Worm (Caenorhabditis elegans) whole organism, young adult: ENCODE results near the gene unc-97.

Source experiments
- B0261.1 ChIP-seq: sonication (generic microtip); optimal IDR thresholded peaks from 2 replicates; lab custom pipeline; 2016; ENCODE audit warnings: mild to moderate bottlenecking, missing genetic modification characterization, moderate library complexity, missing compliant biosample characterization
- C06A6.2 ChIP-seq: fragments of 200-800 bp; sonication (Bioruptor generic); conservative IDR thresholded peaks from 2 replicates; pipeline ENCODE4 v1.3.6; 2022; ENCODE audit warnings: missing genetic modification characterization, missing compliant biosample characterization
- D2030.7 ChIP-seq: fragments of 200-800 bp; sonication (Bioruptor generic); IDR thresholded peaks from 2 replicates; pipeline ENCODE4 v1.3.6; 2022; ENCODE audit warnings: missing genetic modification reagents, missing genetic modification characterization, missing compliant biosample characterization
- F55B11.4 ChIP-seq: sonication (generic microtip); optimal IDR thresholded peaks from 2 replicates; lab custom pipeline; 2016; ENCODE audit warnings: missing compliant biosample characterization, missing genetic modification characterization, borderline replicate concordance; ENCODE audit not compliant: insufficient read depth
- F57A8.1 ChIP-seq: fragments of 200-800 bp; sonication (Bioruptor generic); optimal IDR thresholded peaks from 2 replicates; lab custom pipeline; 2018; ENCODE audit warnings: mild to moderate bottlenecking, missing genetic modification characterization, moderate library complexity, missing compliant biosample characterization
- F57C9.4 ChIP-seq: sonication (generic microtip); optimal IDR thresholded peaks from 2 replicates; lab custom pipeline; 2017; ENCODE audit warnings: mild to moderate bottlenecking, missing genetic modification characterization, missing compliant biosample characterization
- T26A5.8 ChIP-seq: sonication (generic microtip); optimal IDR thresholded peaks from 2 replicates; lab custom pipeline; 2016; ENCODE audit warnings: missing genetic modification characterization, missing compliant biosample characterization
- Y53G8AR.9 ChIP-seq: fragments of 200-800 bp; sonication (Bioruptor generic); conservative IDR thresholded peaks from 2 replicates; pipeline ENCODE4 v1.3.6; 2022; ENCODE audit warnings: missing genetic modification reagents, missing genetic modification characterization, missing compliant biosample characterization
- ama-1 ChIP-seq, 3 experiments: fragments of 150-350 bp in 1 of 3; sonication (generic microtip) in 2 of 3; optimal IDR thresholded peaks; 2 replicates each; lab custom pipeline; 2014 to 2018; ENCODE audit warnings: missing biosample characterization in 2 of 3, missing genetic modification characterization in 2 of 3, missing genetic modification reagents in 2 of 3
- aptf-3 ChIP-seq: fragments of 200-800 bp; sonication (Bioruptor generic); IDR thresholded peaks from 2 replicates; pipeline ENCODE4 v1.3.6; 2022; ENCODE audit warnings: missing genetic modification characterization, missing compliant biosample characterization
- attf-3 ChIP-seq: fragments of 200-800 bp; sonication (Bioruptor generic); conservative IDR thresholded peaks from 2 replicates; pipeline ENCODE4 v1.3.6; 2022; ENCODE audit warnings: missing genetic modification reagents, missing genetic modification characterization, missing compliant biosample characterization
- attf-5 ChIP-seq: fragments of 200-800 bp; sonication (Bioruptor generic); optimal IDR thresholded peaks from 2 replicates; lab custom pipeline; 2018; ENCODE audit warnings: mild to moderate bottlenecking, missing genetic modification characterization, missing compliant biosample characterization
- ceh-91 ChIP-seq: fragments of 200-800 bp; sonication (Bioruptor generic); IDR thresholded peaks from 2 replicates; pipeline ENCODE4 v1.3.6; 2022; ENCODE audit warnings: missing genetic modification reagents, missing genetic modification characterization, missing compliant biosample characterization
- chd-7 ChIP-seq: sonication (generic microtip); optimal IDR thresholded peaks from 2 replicates; lab custom pipeline; 2016; ENCODE audit warnings: mild to moderate bottlenecking, missing genetic modification characterization, moderate library complexity, missing compliant biosample characterization
- die-1 ChIP-seq: sonication (generic microtip); optimal IDR thresholded peaks from 2 replicates; lab custom pipeline; 2016; ENCODE audit warnings: missing genotype, mild to moderate bottlenecking, missing genetic modification characterization, missing compliant biosample characterization
- efl-1 ChIP-seq: fragments of 150-350 bp; optimal IDR thresholded peaks from 2 replicates; lab custom pipeline; 2014; ENCODE audit warnings: missing biosample characterization, missing genetic modification reagents, missing genetic modification characterization
- hlh-12 ChIP-seq: sonication (generic microtip); optimal IDR thresholded peaks from 2 replicates; lab custom pipeline; 2016; ENCODE audit warnings: missing genetic modification characterization, missing compliant biosample characterization
- hlh-26 ChIP-seq: fragments of 200-800 bp; sonication (Bioruptor generic); conservative IDR thresholded peaks from 2 replicates; pipeline ENCODE4 v1.3.6; 2022; ENCODE audit warnings: missing genetic modification reagents, missing genetic modification characterization, missing compliant biosample characterization
- hmg-1.2 ChIP-seq: fragments of 200-800 bp; sonication (Bioruptor generic); IDR thresholded peaks from 2 replicates; pipeline ENCODE4 v1.3.6; 2022; ENCODE audit warnings: missing genetic modification reagents, missing genetic modification characterization, missing compliant biosample characterization
- hmg-20 ChIP-seq: fragments of 200-800 bp; sonication (Bioruptor generic); IDR thresholded peaks from 2 replicates; pipeline ENCODE4 v1.3.6; 2022; ENCODE audit warnings: missing genetic modification reagents, missing genetic modification characterization, missing compliant biosample characterization
- hrde-1 ChIP-seq: sonication (generic microtip); optimal IDR thresholded peaks from 2 replicates; lab custom pipeline; 2016; ENCODE audit warnings: missing genetic modification characterization, mild to moderate bottlenecking, missing compliant biosample characterization, moderate library complexity, missing genotype, missing genetic modification reagents, borderline replicate concordance
- hsf-1 ChIP-seq: fragments of 200-800 bp; sonication (Bioruptor generic); IDR thresholded peaks from 2 replicates; pipeline ENCODE4 v1.3.6; 2022; ENCODE audit warnings: missing genetic modification reagents, missing genetic modification characterization, missing compliant biosample characterization
- let-607 ChIP-seq, 2 experiments: fragments of 200-800 bp in 1 of 2; sonication (Bioruptor generic) in 1 of 2; sonication (generic microtip) in 1 of 2; optimal IDR thresholded peaks; 2 replicates each; lab custom pipeline; 2016 to 2018; ENCODE audit warnings: mild to moderate bottlenecking in 2 of 2, missing compliant biosample characterization in 2 of 2, missing genetic modification characterization in 2 of 2, moderate library complexity in 2 of 2, missing genotype in 1 of 2
- mel-28 ChIP-seq: sonication (generic microtip); optimal IDR thresholded peaks from 2 replicates; lab custom pipeline; 2016; ENCODE audit warnings: borderline replicate concordance, mild to moderate bottlenecking, missing genetic modification characterization, missing compliant biosample characterization
- mxl-1 ChIP-seq: sonication (generic microtip); optimal IDR thresholded peaks from 2 replicates; lab custom pipeline; 2016; ENCODE audit warnings: missing genetic modification characterization, missing compliant biosample characterization
- nhr-179 ChIP-seq: sonication (generic microtip); optimal IDR thresholded peaks from 2 replicates; lab custom pipeline; 2016; ENCODE audit warnings: mild to moderate bottlenecking, missing genetic modification characterization, missing compliant biosample characterization
- nhr-27 ChIP-seq: fragments of 200-800 bp; sonication (Bioruptor generic); optimal IDR thresholded peaks from 2 replicates; lab custom pipeline; 2018; ENCODE audit warnings: mild to moderate bottlenecking, missing genetic modification characterization, moderate library complexity, missing compliant biosample characterization
- nhr-90 ChIP-seq: sonication (generic microtip); optimal IDR thresholded peaks from 2 replicates; lab custom pipeline; 2016; ENCODE audit warnings: missing genotype, mild to moderate bottlenecking, missing genetic modification characterization, missing compliant biosample characterization
- pbrm-1 ChIP-seq: fragments of 200-800 bp; sonication (Bioruptor generic); IDR thresholded peaks from 2 replicates; pipeline ENCODE4 v1.3.6; 2022; ENCODE audit warnings: missing genetic modification reagents, missing genetic modification characterization, missing compliant biosample characterization
- rec-8 ChIP-seq, 2 experiments: sonication (generic microtip); optimal IDR thresholded peaks; 2 replicates each; lab custom pipeline; 2016; ENCODE audit warnings: mild to moderate bottlenecking in 2 of 2, missing genetic modification characterization in 2 of 2, missing genetic modification reagents in 2 of 2, missing genotype in 2 of 2, missing biosample characterization in 1 of 2, missing compliant biosample characterization in 1 of 2, moderate library complexity in 1 of 2
- repo-1 ChIP-seq: sonication (generic microtip); optimal IDR thresholded peaks from 2 replicates; lab custom pipeline; 2017; ENCODE audit warnings: mild to moderate bottlenecking, missing genetic modification characterization, missing compliant biosample characterization
- sdz-38 ChIP-seq: sonication (generic microtip); optimal IDR thresholded peaks from 2 replicates; lab custom pipeline; 2016; ENCODE audit warnings: missing genotype, missing genetic modification characterization, missing compliant biosample characterization
- snpc-1.3 ChIP-seq: sonication (generic microtip); optimal IDR thresholded peaks from 2 replicates; lab custom pipeline; 2017; ENCODE audit warnings: missing genetic modification characterization, mild to moderate bottlenecking, missing compliant biosample characterization, antibody characterized with exemption, moderate library complexity, missing genotype, missing genetic modification reagents; ENCODE audit not compliant: insufficient read depth
- snpc-3.4 ChIP-seq: sonication (generic microtip); optimal IDR thresholded peaks from 2 replicates; lab custom pipeline; 2017; ENCODE audit warnings: missing genetic modification characterization, mild to moderate bottlenecking, missing compliant biosample characterization, antibody characterized with exemption, moderate library complexity, missing genotype, missing genetic modification reagents
- somi-1 ChIP-seq: fragments of 200-800 bp; sonication (Bioruptor generic); optimal IDR thresholded peaks from 2 replicates; lab custom pipeline; 2018; ENCODE audit warnings: mild to moderate bottlenecking, missing genetic modification characterization, missing compliant biosample characterization
- sptf-2 ChIP-seq: fragments of 200-800 bp; sonication (Bioruptor generic); optimal IDR thresholded peaks from 2 replicates; lab custom pipeline; 2018; ENCODE audit warnings: mild to moderate bottlenecking, missing genetic modification characterization, missing compliant biosample characterization
- tlf-1 ChIP-seq: fragments of 200-800 bp; sonication (Bioruptor generic); optimal IDR thresholded peaks from 2 replicates; lab custom pipeline; 2018; ENCODE audit warnings: mild to moderate bottlenecking, missing genetic modification characterization, missing compliant biosample characterization
- zim-3 ChIP-seq: sonication (generic microtip); optimal IDR thresholded peaks from 2 replicates; lab custom pipeline; 2017; ENCODE audit warnings: mild to moderate bottlenecking, missing genetic modification characterization, moderate library complexity, missing compliant biosample characterization
- ztf-25 ChIP-seq: fragments of 200-800 bp; sonication (Bioruptor generic); IDR thresholded peaks from 2 replicates; pipeline ENCODE4 v1.3.6; 2022; ENCODE audit warnings: missing genetic modification reagents, missing genetic modification characterization, missing compliant biosample characterization

Gene unc-97

DNA sequence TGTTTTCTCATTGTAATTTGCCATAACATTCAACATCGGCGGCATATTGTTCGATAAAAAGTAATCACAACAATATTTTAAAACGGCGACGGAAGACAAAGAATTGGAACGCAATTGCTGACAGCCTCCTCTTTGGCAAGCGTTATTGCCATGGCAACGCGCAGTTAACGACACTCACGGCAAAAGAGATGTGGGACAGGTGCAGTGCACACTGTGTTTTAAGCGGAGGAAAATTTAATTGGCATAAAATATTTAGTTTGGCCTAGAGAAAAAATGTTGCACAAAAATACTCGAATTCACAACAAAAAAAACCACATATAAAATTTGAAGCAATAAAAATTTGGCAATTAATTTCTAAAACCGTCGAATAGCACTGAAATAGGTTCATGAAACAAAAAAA lies 40.3 kb upstream of the unc-97 start, which contains the start of gene ifta-1:
ifta-1 (minus strand) TSS at position 101 of the 400 bp plus-strand sequence.
- TF ChIP-seq hmg-20 (GFP tag; lab: Robert Waterston, UW), result no peak
- TF ChIP-seq tlf-1 (GFP tag; lab: Kevin White, UChicago), result no peak
- TF ChIP-seq die-1 (tag; lab: Kevin White, UChicago), result no peak
- no peak for TF ChIP-seq aptf-3 (GFP tag; lab: Robert Waterston, UW)
- no peak for TF ChIP-seq zim-3 (tag; lab: Kevin White, UChicago)
- no peak for TF ChIP-seq B0261.1
- no peak for TF ChIP-seq efl-1 (GFP tag; lab: Kevin White, UChicago)

DNA sequence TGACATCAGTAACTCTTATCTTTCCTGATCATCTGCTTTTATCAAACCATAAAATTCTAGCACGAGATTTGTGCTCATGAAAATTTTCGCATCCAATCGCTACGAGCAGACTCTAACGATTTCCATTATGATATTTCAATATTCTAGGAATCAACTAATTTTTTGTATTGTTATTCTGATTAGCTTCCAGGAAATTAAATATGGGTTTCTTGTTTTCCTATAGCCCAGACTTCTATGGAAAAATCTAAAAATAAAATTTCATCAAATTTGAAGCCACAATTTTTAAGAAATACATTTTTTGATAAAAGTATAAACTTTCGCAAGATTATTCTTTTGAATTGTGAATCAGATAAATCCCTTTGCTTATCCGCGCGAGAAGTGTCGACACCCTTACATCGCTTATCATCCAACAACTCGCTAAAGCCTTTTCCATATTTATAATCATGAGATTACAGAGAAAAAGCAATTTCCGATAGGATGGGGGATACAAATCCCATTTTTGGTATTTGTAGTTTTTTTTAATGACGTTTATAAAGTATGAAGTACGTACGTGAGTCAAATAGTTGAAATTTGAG lies 37.8 kb upstream of the unc-97 start:
- no peak for TF ChIP-seq hlh-26 (GFP tag; lab: Robert Waterston, UW)
- no peak for TF ChIP-seq hsf-1 (GFP tag; lab: Robert Waterston, UW)
- no peak for TF ChIP-seq hrde-1 (tag; lab: Kevin White, UChicago)
- no peak for TF ChIP-seq somi-1 (GFP tag; lab: Kevin White, UChicago)
- TF ChIP-seq ceh-91 (GFP tag; lab: Robert Waterston, UW), result no peak
- no peak for TF ChIP-seq F57A8.1 (GFP tag; lab: Kevin White, UChicago)
- no peak for TF ChIP-seq snpc-1.3 (tag; lab: Kevin White, UChicago)
- TF ChIP-seq rec-8 (tag; optimal IDR thresholded peaks at IDR 0.05; lab: Kevin White, UChicago), result no peak
- no peak for TF ChIP-seq attf-3 (GFP tag; lab: Robert Waterston, UW)
- TF ChIP-seq hlh-12, result no peak
- no peak for TF ChIP-seq sdz-38 (tag; lab: Kevin White, UChicago)
- no peak for TF ChIP-seq F55B11.4
- TF ChIP-seq Y53G8AR.9 (GFP tag; lab: Robert Waterston, UW), result no peak
- no peak for TF ChIP-seq hmg-1.2
- no peak for TF ChIP-seq attf-5 (GFP tag; lab: Kevin White, UChicago)
- TF ChIP-seq, all 124 proteins: peak for 0

DNA sequence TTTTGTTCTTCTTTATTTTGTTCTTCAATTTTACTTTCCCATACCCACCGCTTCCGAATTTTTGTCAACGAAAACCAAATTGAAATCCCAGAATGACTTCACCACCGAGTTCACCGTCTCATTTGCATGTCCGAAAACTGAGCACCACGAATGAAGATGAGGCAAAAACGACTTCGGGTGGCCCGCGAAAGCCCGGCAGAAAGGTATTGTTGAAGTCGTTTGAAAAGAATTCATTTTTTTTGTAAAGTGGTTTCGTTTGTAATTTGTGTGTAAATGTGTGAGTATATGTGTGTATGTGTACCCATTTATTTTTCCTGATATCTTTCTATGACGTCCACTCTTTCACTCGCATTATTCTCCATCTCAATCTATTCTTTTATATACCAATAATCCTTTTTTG lies 35.0 kb upstream of the unc-97 start, which contains the start of gene C38C5.1:
C38C5.1 (plus strand) TSS at position 90 of the 400 bp plus-strand sequence.
- TF ChIP-seq mxl-1 (tag; lab: Kevin White, UChicago), result no peak
- no peak for TF ChIP-seq F57C9.4 (tag; lab: Kevin White, UChicago)
- no peak for TF ChIP-seq T26A5.8 (tag; lab: Kevin White, UChicago)
- no peak for TF ChIP-seq hsf-1 (GFP tag; lab: Robert Waterston, UW)
- no peak for TF ChIP-seq nhr-27 (tag; lab: Kevin White, UChicago)
- no peak for TF ChIP-seq C06A6.2 (GFP tag; lab: Robert Waterston, UW)
- no peak for TF ChIP-seq repo-1 (tag; lab: Kevin White, UChicago)
- no peak for TF ChIP-seq sptf-2 (GFP tag; lab: Kevin White, UChicago)
- TF ChIP-seq nhr-179 (tag; lab: Kevin White, UChicago), result no peak
- no peak for TF ChIP-seq pbrm-1 (GFP tag; lab: Robert Waterston, UW)
- TF ChIP-seq hmg-1.2, result no peak
- TF ChIP-seq ztf-25 (GFP tag; lab: Robert Waterston, UW), result no peak
- no peak for TF ChIP-seq D2030.7 (GFP tag; lab: Robert Waterston, UW)
- no peak for TF ChIP-seq let-607 (tag; optimal IDR thresholded peaks at IDR 0.05; lab: Kevin White, UChicago)
- no peak for TF ChIP-seq snpc-3.4 (tag; lab: Kevin White, UChicago)
- no peak for TF ChIP-seq mel-28 (tag; lab: Kevin White, UChicago)
- no peak for TF ChIP-seq snpc-1.3 (tag; lab: Kevin White, UChicago)
- no peak for TF ChIP-seq ama-1 (optimal IDR thresholded peaks at IDR 0.05; lab: Kevin White, UChicago)
- TF ChIP-seq ama-1 (GFP tag; optimal IDR thresholded peaks at IDR 0.05; lab: Kevin White, UChicago), result no peak
- TF ChIP-seq chd-7 (tag; lab: Kevin White, UChicago), result no peak
- no peak for TF ChIP-seq nhr-90 (tag; lab: Kevin White, UChicago)
